Worm (Caenorhabditis elegans) whole organism, midembryonic: Measurements from ENCODE around the gene anat-1.

Experiments
- T22C8.4 ChIP-seq: fragments of 200-800 bp; sonication (Bioruptor generic); IDR thresholded peaks from 2 replicates; pipeline ENCODE4 v1.3.6; 2022; ENCODE audit warnings: missing genetic modification characterization, missing compliant biosample characterization
- cog-1 ChIP-seq: sonication (generic microtip); optimal IDR thresholded peaks from 2 replicates; lab custom pipeline; 2016; ENCODE audit warnings: missing genetic modification characterization, missing compliant biosample characterization
- flt-1 ChIP-seq: fragments of 200-800 bp; sonication (Bioruptor generic); IDR thresholded peaks from 2 replicates; pipeline ENCODE4 v1.3.6; 2022; ENCODE audit warnings: missing genetic modification characterization, missing compliant biosample characterization
- klf-2 ChIP-seq: fragments of 200-800 bp; sonication (Bioruptor generic); conservative IDR thresholded peaks from 2 replicates; pipeline ENCODE4 v1.3.6; 2022; ENCODE audit warnings: missing genetic modification reagents, missing genetic modification characterization, missing compliant biosample characterization
- med-1 ChIP-seq: sonication (generic microtip); optimal IDR thresholded peaks from 2 replicates; lab custom pipeline; 2017; ENCODE audit warnings: missing genetic modification characterization, mild to moderate bottlenecking, missing compliant biosample characterization, antibody characterized with exemption, missing genetic modification reagents; ENCODE audit not compliant: insufficient read depth
- ref-1 ChIP-seq: fragments of 200-800 bp; sonication (Bioruptor generic); conservative IDR thresholded peaks from 2 replicates; pipeline ENCODE4 v1.3.6; 2022; ENCODE audit warnings: missing genetic modification reagents, missing genetic modification characterization, missing compliant biosample characterization
- tab-1 ChIP-seq: fragments of 200-800 bp; sonication (Bioruptor generic); IDR thresholded peaks from 2 replicates; pipeline ENCODE4 v1.3.6; 2022; ENCODE audit warnings: missing genetic modification characterization, missing compliant biosample characterization
- ztf-23 ChIP-seq: fragments of 200-800 bp; sonication (Bioruptor generic); IDR thresholded peaks from 2 replicates; pipeline ENCODE4 v1.3.6; 2022; ENCODE audit warnings: missing genetic modification reagents, missing genetic modification characterization, missing compliant biosample characterization
- ztf-29 ChIP-seq: fragments of 200-800 bp; sonication (Bioruptor generic); IDR thresholded peaks from 2 replicates; pipeline ENCODE4 v1.3.6; 2022; ENCODE audit warnings: missing genetic modification reagents, missing genetic modification characterization, missing compliant biosample characterization

Gene anat-1

ce11 chrIV:6757614-6758013, 13.0 kb upstream of the anat-1 start:
- TF ChIP-seq flt-1 (no peak), cog-1 (tag; lab: Kevin White, UChicago) (no peak)

DNA sequence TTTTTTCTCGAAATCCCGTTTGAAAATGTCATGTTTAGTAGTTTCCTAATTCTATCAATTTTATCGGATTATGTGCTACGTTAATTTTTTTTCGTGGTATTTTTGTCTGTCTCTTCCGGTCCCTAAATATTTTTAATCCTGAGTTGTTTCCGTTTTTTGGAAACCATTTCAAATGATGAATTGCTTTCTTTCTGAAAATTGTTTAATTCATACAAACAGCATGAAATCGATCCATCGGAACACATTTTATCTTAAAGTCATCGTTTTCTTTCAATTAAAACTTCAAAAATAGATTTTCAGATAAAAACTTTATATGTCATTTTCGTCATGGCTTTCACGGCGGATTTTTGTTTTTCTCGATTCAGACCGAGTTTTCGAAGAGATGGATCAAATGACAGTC, 8.2 kb upstream of the anat-1 start, which contains the start of gene spd-3:
spd-3 (plus strand) TSS at position 301 of the 400 bp plus-strand sequence.
- TF ChIP-seq med-1 (GFP tag; lab: Kevin White, UChicago) (no peak), ztf-23 (GFP tag; lab: Robert Waterston, UW) (no peak), tab-1 (no peak), klf-2 (no peak), ref-1 (GFP tag; lab: Robert Waterston, UW) (no peak), cog-1 (tag; lab: Kevin White, UChicago) (no peak), T22C8.4 (GFP tag; lab: Robert Waterston, UW) (no peak), ztf-29 (GFP tag; lab: Robert Waterston, UW) (no peak), flt-1 (no peak)

ce11 chrIV:6767240-6767639, 3.4 kb upstream of the anat-1 start:
- no peak for TF ChIP-seq klf-2

- TF ChIP-seq T22C8.4 (GFP tag; lab: Robert Waterston, UW) (no peak), ref-1 (GFP tag; lab: Robert Waterston, UW) (no peak), klf-2 (no peak), med-1 (GFP tag; lab: Kevin White, UChicago) (no peak), flt-1 (no peak), ztf-23 (GFP tag; lab: Robert Waterston, UW) (no peak)
Observed at ce11 chrIV:6771556-6771955, 923 bp downstream of the anat-1 start.

DNA sequence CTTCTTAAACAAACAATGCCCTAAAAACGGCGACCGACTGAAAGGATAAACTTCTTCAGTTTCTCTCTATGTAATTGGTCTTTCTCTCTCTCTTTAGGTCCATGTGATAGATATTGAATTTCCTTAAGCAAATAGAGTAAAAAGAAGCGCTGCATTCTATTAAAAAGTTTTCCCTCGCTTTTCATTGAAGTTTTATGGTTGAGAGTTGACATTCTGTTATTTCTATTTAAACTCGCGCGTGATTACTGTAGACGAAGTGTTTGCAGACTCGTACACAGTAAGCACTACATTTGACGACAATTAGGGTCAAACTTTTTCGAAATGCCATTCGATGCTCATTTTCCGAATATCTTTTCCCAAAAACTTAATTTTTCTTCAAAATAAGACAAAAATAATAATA, 6.5 kb downstream of the anat-1 start:
- TF ChIP-seq tab-1 (no peak), T22C8.4 (GFP tag; lab: Robert Waterston, UW) (no peak), ztf-29 (GFP tag; lab: Robert Waterston, UW) (no peak), flt-1 (no peak), ztf-23 (GFP tag; lab: Robert Waterston, UW) (no peak), ref-1 (GFP tag; lab: Robert Waterston, UW) (no peak), klf-2 (no peak), cog-1 (tag; lab: Kevin White, UChicago) (no peak), med-1 (GFP tag; lab: Kevin White, UChicago) (no peak)

- no peak for TF ChIP-seq T22C8.4 (GFP tag; lab: Robert Waterston, UW)
- TF ChIP-seq klf-2 = no peak
- TF ChIP-seq ztf-29 (GFP tag; lab: Robert Waterston, UW) = no peak
- TF ChIP-seq cog-1 (tag; lab: Kevin White, UChicago) = no peak
- no peak for TF ChIP-seq flt-1
- no peak for TF ChIP-seq med-1 (GFP tag; lab: Kevin White, UChicago)
- TF ChIP-seq tab-1 = no peak
- TF ChIP-seq ref-1 (GFP tag; lab: Robert Waterston, UW) = no peak
- no peak for TF ChIP-seq ztf-23 (GFP tag; lab: Robert Waterston, UW)
Observed at ce11 chrIV:6785151-6785550, 14.5 kb downstream of the anat-1 start, which contains the start of gene dyci-1. dyci-1 (minus strand) TSS chrIV:6785272.

DNA sequence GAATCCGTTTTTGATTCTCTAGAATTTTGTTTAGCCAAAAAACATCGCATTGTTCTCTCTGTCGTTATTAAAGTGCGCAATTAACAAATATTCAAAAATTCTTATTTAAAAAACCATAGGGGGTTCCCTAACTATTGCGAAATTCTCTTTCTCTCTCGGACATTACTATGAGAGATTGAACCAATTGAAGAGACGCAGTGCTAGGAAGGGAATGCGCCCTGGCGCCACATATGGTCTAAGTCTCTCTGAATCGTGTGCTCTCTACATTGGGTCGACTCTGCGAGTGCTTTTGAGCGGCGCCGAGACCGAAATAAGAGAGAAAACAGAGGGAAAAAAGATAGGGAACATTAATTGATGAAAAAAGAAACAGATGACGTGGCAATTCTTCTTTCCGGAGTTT, 15.2 kb downstream of the anat-1 start:
- TF ChIP-seq ztf-29 (GFP tag; lab: Robert Waterston, UW) (no peak), ztf-23 (GFP tag; lab: Robert Waterston, UW) (no peak), ref-1 (GFP tag; lab: Robert Waterston, UW) (no peak), flt-1 (no peak), klf-2 (no peak), T22C8.4 (GFP tag; lab: Robert Waterston, UW) (no peak), cog-1 (tag; lab: Kevin White, UChicago) (no peak), med-1 (GFP tag; lab: Kevin White, UChicago) (no peak), tab-1 (no peak)

DNA sequence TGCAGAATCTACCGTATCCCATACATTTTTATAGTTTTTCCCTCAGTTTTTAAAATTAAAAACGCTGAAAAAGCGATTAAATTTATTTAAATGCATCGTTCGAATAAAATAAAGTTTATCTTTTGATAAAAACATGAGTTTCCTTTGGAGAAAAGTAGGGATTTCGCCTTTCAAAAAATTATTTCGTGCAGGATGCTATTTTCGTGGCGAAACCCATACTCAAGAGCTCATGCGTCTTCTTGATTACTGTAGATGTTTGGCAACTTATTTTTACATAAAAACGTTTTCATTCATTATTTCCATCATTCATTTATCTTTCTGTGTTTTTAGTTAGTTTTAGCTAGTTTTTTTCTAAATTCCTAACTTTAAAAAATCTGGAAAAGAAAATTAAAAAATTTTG, 19.3 kb downstream of the anat-1 start:
- TF ChIP-seq ztf-23 (GFP tag; lab: Robert Waterston, UW) (no peak), klf-2 (no peak), tab-1 (no peak), ztf-29 (GFP tag; lab: Robert Waterston, UW) (no peak), T22C8.4 (GFP tag; lab: Robert Waterston, UW) (no peak), med-1 (GFP tag; lab: Kevin White, UChicago) (no peak), cog-1 (tag; lab: Kevin White, UChicago) (no peak), flt-1 (no peak), ref-1 (GFP tag; lab: Robert Waterston, UW) (no peak)

DNA sequence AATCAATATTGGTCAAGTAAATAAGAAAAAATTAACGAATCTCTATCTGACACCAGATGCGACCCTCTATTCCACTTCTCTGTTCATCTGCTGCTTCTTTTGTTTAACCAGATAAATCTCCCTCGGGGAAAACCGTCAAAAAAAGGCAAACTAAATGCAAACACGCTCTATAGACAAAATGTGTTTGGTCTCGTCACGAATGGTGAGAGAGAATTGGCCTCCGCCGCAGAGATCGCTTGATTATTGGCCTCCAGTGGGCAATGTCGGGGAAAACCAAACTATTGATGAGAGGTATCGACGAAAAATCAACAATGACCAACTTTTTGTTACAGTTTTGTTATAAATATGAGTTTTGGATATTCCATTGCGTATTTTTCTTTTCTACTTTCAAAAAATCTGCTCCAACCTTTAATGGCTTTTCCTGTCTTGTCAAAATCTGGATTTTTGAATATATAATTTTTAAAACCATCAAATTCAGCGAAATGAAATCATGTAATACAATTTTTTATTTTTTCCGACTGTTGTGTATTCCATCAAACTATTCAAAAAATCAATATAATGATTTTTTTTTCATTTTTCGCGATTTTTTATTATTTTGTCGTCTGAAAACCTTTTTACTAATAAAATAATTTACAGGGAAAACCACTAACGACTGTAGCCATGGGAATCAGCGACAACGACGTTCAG, 19.9 kb downstream of the anat-1 start, which contains the start of the genes C17H12.2 and vha-8:
C17H12.2 (minus strand) TSS at position 51 of the 687 bp plus-strand sequence.
vha-8 (plus strand) TSS at position 637 of the 687 bp plus-strand sequence.
- TF ChIP-seq T22C8.4 (GFP tag; lab: Robert Waterston, UW) (no peak), cog-1 (tag; lab: Kevin White, UChicago) (peak; percentile 84)

DNA sequence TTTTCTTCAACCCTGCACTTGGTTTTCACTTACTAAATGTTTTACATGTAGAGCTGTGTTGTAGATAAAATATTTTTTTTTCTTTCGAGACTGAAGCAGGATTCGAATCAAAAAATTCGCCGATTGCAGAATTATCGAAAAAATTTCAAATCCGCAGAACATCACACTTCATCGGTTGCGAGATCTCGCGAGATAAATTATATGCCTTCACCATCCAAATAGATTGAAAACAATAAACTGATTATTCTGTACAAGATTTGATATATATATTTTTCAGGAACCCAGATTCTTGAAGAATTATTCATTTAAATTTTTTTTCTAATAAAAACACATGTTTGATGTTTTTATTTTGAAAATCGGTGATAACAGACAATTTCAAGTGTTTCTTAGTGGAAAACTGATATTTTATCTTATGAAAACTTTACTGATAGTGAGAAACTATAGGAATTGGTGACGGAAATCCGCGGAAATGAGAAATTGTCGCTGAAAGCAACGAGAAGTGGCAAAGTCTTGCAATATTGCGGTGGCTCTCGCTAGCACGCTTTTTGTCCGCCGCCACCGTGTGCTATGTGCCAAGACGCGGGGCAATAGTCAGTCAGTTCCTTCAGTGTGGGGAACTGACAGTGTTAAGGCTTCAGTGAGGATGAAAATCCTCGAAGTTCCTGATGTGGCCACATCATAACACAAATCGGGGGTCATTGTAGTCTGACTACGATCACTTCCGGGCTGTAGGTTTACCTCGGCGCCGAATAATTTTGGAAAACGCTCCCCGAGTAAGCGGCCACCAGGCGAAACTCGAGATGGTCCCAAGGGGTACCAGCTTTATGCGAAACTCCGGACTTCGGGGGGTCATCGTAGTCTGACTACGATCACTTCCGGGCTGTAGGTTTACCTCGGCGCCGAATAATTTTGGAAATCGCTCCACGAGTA, 22.0 kb downstream of the anat-1 start:
- no peak for TF ChIP-seq cog-1 (tag; lab: Kevin White, UChicago)
- TF ChIP-seq ztf-23 (GFP tag; lab: Robert Waterston, UW) = no peak
- TF ChIP-seq ref-1 (GFP tag; lab: Robert Waterston, UW) = no peak
- TF ChIP-seq T22C8.4 (GFP tag; lab: Robert Waterston, UW) = no peak
- TF ChIP-seq med-1 (GFP tag; lab: Kevin White, UChicago) = no peak
- TF ChIP-seq ztf-29 (GFP tag; lab: Robert Waterston, UW) = no peak
- TF ChIP-seq klf-2 = no peak
- no peak for TF ChIP-seq flt-1
- TF ChIP-seq tab-1 = no peak
